Worm (Caenorhabditis elegans) whole organism, mixed stage, embryonic: ENCODE measurements around the gene glna-1.

Source experiments
- drap-1 ChIP-seq: fragments of 200-800 bp; sonication (Bioruptor generic); optimal IDR thresholded peaks from 3 replicates; lab custom pipeline; 2018; ENCODE audit warnings: mild to moderate bottlenecking, missing genetic modification characterization, missing compliant biosample characterization
- elt-3 ChIP-seq: fragments of 150-350 bp; optimal IDR thresholded peaks from 2 replicates; lab custom pipeline; 2014; ENCODE audit warnings: missing biosample characterization, missing genetic modification characterization
- lin-13 ChIP-seq: fragments of 150-350 bp; optimal IDR thresholded peaks from 2 replicates; lab custom pipeline; 2014; ENCODE audit warnings: missing biosample characterization, missing genetic modification characterization
- lsy-2 ChIP-seq: fragments of 150-350 bp; optimal IDR thresholded peaks from 2 replicates; lab custom pipeline; 2014; ENCODE audit warnings: missing biosample characterization, missing genetic modification characterization
- nhr-237 ChIP-seq: fragments of 150-350 bp; optimal IDR thresholded peaks from 2 replicates; lab custom pipeline; 2014; ENCODE audit warnings: missing biosample characterization, missing genetic modification characterization
- nhr-76 ChIP-seq: sonication (generic microtip); optimal IDR thresholded peaks from 2 replicates; lab custom pipeline; 2017; ENCODE audit warnings: missing biosample characterization, missing genetic modification characterization
- snpc-4 ChIP-seq: fragments of 150-350 bp; optimal IDR thresholded peaks from 2 replicates; lab custom pipeline; 2014; ENCODE audit warnings: missing biosample characterization, missing genetic modification characterization
- unc-39 ChIP-seq: fragments of 150-350 bp; optimal IDR thresholded peaks from 2 replicates; lab custom pipeline; 2014; ENCODE audit warnings: missing biosample characterization, missing genetic modification characterization
- unc-62 ChIP-seq: fragments of 150-350 bp; optimal IDR thresholded peaks from 2 replicates; lab custom pipeline; 2014; ENCODE audit warnings: missing biosample characterization, missing genetic modification reagents, missing genetic modification characterization
- ztf-11 ChIP-seq: fragments of 150-350 bp; optimal IDR thresholded peaks from 2 replicates; lab custom pipeline; 2014; ENCODE audit warnings: missing biosample characterization, missing genetic modification characterization

- TF ChIP-seq ztf-11 (no peak), unc-62 (no peak), drap-1 (no peak), snpc-4 (no peak), lsy-2 (tag; lab: Kevin White, UChicago) (no peak), elt-3 (tag; lab: Kevin White, UChicago) (no peak), unc-39 (tag; lab: Kevin White, UChicago) (no peak), nhr-237 (tag; lab: Kevin White, UChicago) (no peak), lin-13 (tag; lab: Kevin White, UChicago) (no peak), nhr-76 (tag; lab: Kevin White, UChicago) (no peak)
Observed at ce11 chrII:14678157-14678556, 55.2 kb downstream of the glna-1 start, which contains the start of gene hhat-1.
